Fruit fly (Drosophila melanogaster) whole organism, adult: ENCODE data around the gene CG13924.

Experiments
- CG11617 ChIP-seq: fragments of 200-800 bp; sonication (Bioruptor generic); optimal IDR thresholded peaks from 2 replicates; lab custom pipeline; 2017; ENCODE audit warnings: mild to moderate bottlenecking, missing biosample characterization, missing genetic modification reagents, missing genetic modification characterization
- CG12768 ChIP-seq: fragments of 200-800 bp; sonication (Bioruptor generic); optimal IDR thresholded peaks from 2 replicates; lab custom pipeline; 2017; ENCODE audit warnings: missing biosample characterization, missing genetic modification characterization, mild to moderate bottlenecking, moderate library complexity, missing genetic modification reagents
- CG14711 ChIP-seq: fragments of 200-800 bp; sonication (Bioruptor generic); optimal IDR thresholded peaks from 2 replicates; lab custom pipeline; 2018; ENCODE audit warnings: missing biosample characterization, mild to moderate bottlenecking, missing genetic modification characterization, moderate library complexity
- CG1620 ChIP-seq: fragments of 200-800 bp; sonication (Bioruptor generic); optimal IDR thresholded peaks from 2 replicates; lab custom pipeline; 2016; ENCODE audit warnings: missing biosample characterization, missing genetic modification characterization
- CG33017 ChIP-seq: fragments of 200-800 bp; sonication (Bioruptor generic); optimal IDR thresholded peaks from 2 replicates; lab custom pipeline; 2018; ENCODE audit warnings: missing biosample characterization, mild to moderate bottlenecking, missing genetic modification characterization, moderate library complexity
- CG5204 ChIP-seq: fragments of 200-800 bp; sonication (Bioruptor generic); optimal IDR thresholded peaks from 2 replicates; lab custom pipeline; 2016; ENCODE audit warnings: missing biosample characterization, missing genetic modification characterization
- CG7045 ChIP-seq: fragments of 200-800 bp; sonication (Bioruptor generic); optimal IDR thresholded peaks from 2 replicates; lab custom pipeline; 2017; ENCODE audit warnings: missing biosample characterization, mild to moderate bottlenecking, missing genetic modification characterization
- CG7101 ChIP-seq: fragments of 200-800 bp; sonication (Bioruptor generic); optimal IDR thresholded peaks from 2 replicates; lab custom pipeline; 2018; ENCODE audit warnings: missing biosample characterization, mild to moderate bottlenecking, missing genetic modification characterization, moderate library complexity
- Clk ChIP-seq: fragments of 200-800 bp; sonication (Bioruptor generic); optimal IDR thresholded peaks from 2 replicates; lab custom pipeline; 2017; ENCODE audit warnings: missing biosample characterization, missing genetic modification characterization
- Crg-1 ChIP-seq: fragments of 200-800 bp; sonication (Bioruptor generic); optimal IDR thresholded peaks from 2 replicates; lab custom pipeline; 2016; ENCODE audit warnings: missing biosample characterization, missing genetic modification characterization
- Hr96 ChIP-seq: fragments of 200-800 bp; sonication (Bioruptor generic); optimal IDR thresholded peaks from 2 replicates; lab custom pipeline; 2016; ENCODE audit warnings: missing biosample characterization, missing genetic modification characterization
- Mnt ChIP-seq: fragments of 200-800 bp; sonication (Bioruptor generic); optimal IDR thresholded peaks from 2 replicates; lab custom pipeline; 2016; ENCODE audit warnings: missing biosample characterization, mild to moderate bottlenecking, missing genetic modification characterization
- bab1 ChIP-seq: fragments of 200-800 bp; sonication (Bioruptor generic); optimal IDR thresholded peaks from 3 replicates; lab custom pipeline; 2019; ENCODE audit warnings: missing biosample characterization, mild to moderate bottlenecking, missing genetic modification characterization, moderate library complexity
- cic ChIP-seq: fragments of 200-800 bp; sonication (Bioruptor generic); optimal IDR thresholded peaks from 2 replicates; lab custom pipeline; 2017; ENCODE audit warnings: missing biosample characterization, mild to moderate bottlenecking, missing genetic modification characterization, moderate library complexity
- cnc ChIP-seq, 2 experiments: fragments of >200 bp; optimal IDR thresholded peaks; 2 replicates each; lab custom pipeline; 2017
- kay ChIP-seq: fragments of 200-800 bp; sonication (Bioruptor generic); peaks from one replicate; lab custom pipeline; 2016; ENCODE audit warnings: missing biosample characterization, missing genetic modification characterization, borderline replicate concordance
- ovo ChIP-seq: fragments of 200-800 bp; sonication (Bioruptor generic); optimal IDR thresholded peaks from 2 replicates; lab custom pipeline; 2016; ENCODE audit warnings: missing biosample characterization, missing genetic modification characterization
- pad ChIP-seq: fragments of 200-800 bp; sonication (Bioruptor generic); optimal IDR thresholded peaks from 3 replicates; lab custom pipeline; 2017; ENCODE audit warnings: missing biosample characterization, missing genetic modification characterization, mild to moderate bottlenecking, moderate library complexity, missing genetic modification reagents
- tj ChIP-seq: fragments of 200-800 bp; sonication (Bioruptor generic); optimal IDR thresholded peaks from 3 replicates; lab custom pipeline; 2017; ENCODE audit warnings: missing biosample characterization, mild to moderate bottlenecking, missing genetic modification characterization, moderate library complexity
- toe ChIP-seq: fragments of 200-800 bp; sonication (Bioruptor generic); optimal IDR thresholded peaks from 2 replicates; lab custom pipeline; 2016; ENCODE audit warnings: missing biosample characterization, missing genetic modification characterization

Gene CG13924

DNA sequence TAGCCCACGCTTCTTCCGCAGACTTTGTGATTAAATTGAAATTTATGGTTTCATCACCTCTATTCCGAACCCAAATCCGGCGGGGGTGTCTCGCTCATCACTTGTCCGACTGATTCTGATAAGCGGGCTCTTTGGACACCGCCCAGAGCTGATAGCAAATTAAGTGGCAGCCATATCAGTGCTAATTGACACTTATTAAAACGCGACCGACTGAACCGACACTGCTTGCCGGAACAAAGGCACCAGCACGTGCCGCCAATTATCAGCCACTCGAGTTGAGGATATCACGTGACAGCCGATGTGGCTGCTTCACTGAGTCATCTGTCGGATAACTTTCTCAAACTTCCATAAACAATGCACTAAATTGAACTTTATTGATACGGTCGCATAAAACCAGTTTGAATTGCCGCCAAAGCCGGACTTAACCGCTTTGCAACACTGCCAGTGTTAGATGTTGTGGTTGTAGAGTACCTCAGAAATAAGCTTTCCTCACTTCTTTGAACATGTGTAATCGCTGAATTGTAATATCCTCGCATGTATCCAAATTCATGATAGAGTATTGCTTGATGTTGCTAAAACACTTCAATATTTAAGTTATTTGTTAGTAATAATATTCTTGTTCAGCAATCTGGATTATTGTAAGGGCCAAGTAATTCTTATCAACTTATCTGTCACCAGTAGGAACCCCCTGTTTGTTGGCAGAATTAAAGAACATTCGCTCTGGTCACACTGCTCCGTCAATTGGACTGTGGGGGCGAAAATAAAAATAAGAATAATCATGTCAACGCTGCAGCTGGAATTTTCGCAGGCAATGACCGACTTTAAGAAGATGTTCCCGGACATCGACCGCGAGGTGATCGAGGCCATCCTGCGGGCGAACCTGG lies 13.1 kb upstream of the CG13924 start, which contains the start of gene CG12024:
Gene CG12024, plus strand, starts transcription at position 699 of the 884 bp plus-strand sequence.
- peak; percentile 78 for TF ChIP-seq toe (GFP tag; lab: Kevin White, UChicago)
- peak; percentile 79 for TF ChIP-seq CG12768
- peak; percentile 64 for TF ChIP-seq Mnt (GFP tag; lab: Kevin White, UChicago)
- TF ChIP-seq tj (GFP tag; lab: Kevin White, UChicago) = peak; percentile 52
- peak; percentile 49 for TF ChIP-seq ovo (GFP tag; lab: Kevin White, UChicago)
- TF ChIP-seq CG7101 (tag; lab: Kevin White, UChicago) = peak; percentile 73
- peak; percentile 90 for TF ChIP-seq Crg-1 (GFP tag; lab: Kevin White, UChicago)
- TF ChIP-seq bab1 (GFP tag; lab: Kevin White, UChicago) = peak; percentile 76
- TF ChIP-seq CG7045 (GFP tag; lab: Kevin White, UChicago) = peak; percentile 63
- peak; percentile 79 for TF ChIP-seq kay (GFP tag; lab: Kevin White, UChicago)
- TF ChIP-seq Hr96 (GFP tag; lab: Kevin White, UChicago) = peak; percentile 81
- TF ChIP-seq cic (GFP tag; lab: Kevin White, UChicago) = peak; percentile 37
- TF ChIP-seq CG14711 (tag; lab: Kevin White, UChicago) = peak; percentile 75
- TF ChIP-seq CG1620 (GFP tag; lab: Kevin White, UChicago) = peak; percentile 81
- peak; percentile 68 for TF ChIP-seq Clk
- peak; percentile 66 for TF ChIP-seq CG11617 (GFP tag; lab: Kevin White, UChicago)
- TF ChIP-seq cnc (optimal IDR thresholded peaks at IDR 0.05; lab: Kevin White, UChicago) = no peak
- TF ChIP-seq CG33017 (tag; lab: Kevin White, UChicago) = peak; percentile 25
- peak; percentile 67 for TF ChIP-seq pad (GFP tag; lab: Kevin White, UChicago)
- TF ChIP-seq CG5204 = peak; percentile 85

DNA sequence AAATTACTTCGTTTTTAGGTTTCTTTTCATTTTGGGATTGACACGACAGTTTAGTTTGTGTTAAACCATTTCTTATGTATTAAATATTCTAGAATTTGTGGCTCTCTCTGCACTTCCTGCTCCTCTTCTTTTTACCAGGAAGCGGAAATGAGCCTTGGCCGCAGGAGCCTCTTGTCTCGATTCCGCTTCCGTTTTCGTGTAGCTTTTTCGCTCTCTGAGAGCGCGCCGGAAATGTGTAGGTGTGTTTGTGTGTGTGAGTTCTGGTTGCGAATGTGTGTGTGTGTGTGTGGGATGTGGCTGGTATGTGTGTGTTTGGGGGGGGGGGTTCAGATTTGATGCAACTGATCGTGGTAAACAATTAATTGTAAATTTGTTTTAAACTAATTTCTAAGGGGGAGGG lies 10.3 kb upstream of the CG13924 start:
- no peak for TF ChIP-seq CG7045 (GFP tag; lab: Kevin White, UChicago)
- peak; percentile 19 for TF ChIP-seq CG11617 (GFP tag; lab: Kevin White, UChicago)

DNA sequence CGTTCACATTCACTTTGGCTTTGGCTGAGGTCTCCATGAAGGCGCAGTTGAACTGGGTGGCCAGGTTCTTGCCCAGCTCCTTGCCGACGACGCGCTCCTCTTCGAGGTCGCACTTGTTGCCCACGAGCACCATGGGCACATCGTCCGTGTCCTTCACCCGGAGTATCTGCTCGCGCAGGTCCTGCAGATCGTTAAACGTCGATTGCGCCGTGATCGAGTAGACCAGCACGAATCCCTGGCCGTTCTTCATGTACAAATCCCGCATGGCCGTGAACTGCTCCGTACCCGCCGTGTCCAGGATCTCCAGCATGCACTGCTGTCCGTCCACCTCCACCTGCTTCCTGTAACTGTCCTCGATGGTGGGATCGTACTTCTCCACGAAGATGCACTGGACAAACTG lies 9.1 kb upstream of the CG13924 start:
- TF ChIP-seq CG5204 = no peak
- TF ChIP-seq Crg-1 (GFP tag; lab: Kevin White, UChicago) = no peak
- no peak for TF ChIP-seq Mnt (GFP tag; lab: Kevin White, UChicago)
- TF ChIP-seq kay (GFP tag; lab: Kevin White, UChicago) = no peak
- TF ChIP-seq tj (GFP tag; lab: Kevin White, UChicago) = no peak
- TF ChIP-seq cic (GFP tag; lab: Kevin White, UChicago) = no peak
- TF ChIP-seq CG33017 (tag; lab: Kevin White, UChicago) = no peak
- TF ChIP-seq CG12768 = no peak

DNA sequence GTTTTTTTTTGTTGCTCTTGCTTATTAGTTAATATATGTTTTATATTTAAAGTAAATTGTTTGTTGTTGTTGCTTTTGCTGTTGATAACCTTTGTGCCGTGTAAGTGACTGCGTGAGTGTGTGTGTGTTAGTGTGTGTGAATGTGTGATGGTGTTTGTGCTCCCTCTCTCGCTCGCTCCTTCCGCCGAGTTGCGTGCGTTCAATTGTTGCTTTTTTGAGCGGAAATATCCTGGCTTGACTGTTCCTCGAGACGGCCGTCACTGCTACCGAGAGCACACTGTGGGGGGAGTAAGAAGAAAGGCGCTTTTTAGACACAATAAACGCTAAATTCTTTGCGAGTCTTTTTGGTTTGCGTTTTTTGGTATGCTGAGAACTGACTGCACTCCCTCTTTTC lies 8.4 kb upstream of the CG13924 start:
- TF ChIP-seq cic (GFP tag; lab: Kevin White, UChicago) (peak; percentile 13), ovo (GFP tag; lab: Kevin White, UChicago) (no peak), CG7101 (tag; lab: Kevin White, UChicago) (no peak), bab1 (GFP tag; lab: Kevin White, UChicago) (peak; percentile 37), CG7045 (GFP tag; lab: Kevin White, UChicago) (no peak), CG12768 (peak; percentile 22)

DNA sequence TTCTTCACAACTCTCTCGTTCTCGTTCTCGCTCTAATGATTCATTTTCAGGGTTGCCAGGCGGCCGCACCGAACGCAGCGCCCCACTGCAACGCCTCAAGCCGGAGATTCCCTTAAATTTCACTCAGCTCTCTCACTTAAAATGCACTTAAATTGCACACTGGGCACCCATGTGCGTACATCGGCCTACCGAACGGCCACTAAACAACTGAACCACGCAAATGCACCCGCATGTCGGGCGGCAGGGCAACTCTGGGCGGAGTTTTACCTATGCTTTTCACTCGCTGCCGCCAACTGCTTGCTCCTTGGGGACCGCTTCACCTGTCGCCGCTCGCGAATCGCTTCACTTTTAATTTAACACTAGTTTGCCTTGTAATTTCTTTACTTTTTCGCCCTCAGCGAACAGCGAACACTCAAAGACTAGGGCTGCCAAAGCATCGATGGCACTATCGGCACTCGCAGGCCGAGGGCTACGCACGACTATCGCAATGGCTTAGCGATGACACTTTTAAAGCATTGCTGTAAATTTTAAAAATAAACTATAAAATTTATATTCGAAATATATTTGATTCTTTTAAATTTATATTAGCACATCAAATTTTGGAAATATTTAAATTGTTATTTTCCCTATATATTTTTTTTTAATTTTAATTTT lies 7.9 kb upstream of the CG13924 start, which contains the start of gene Rap1:
Gene Rap1, minus strand, starts transcription at position 446 of the 654 bp plus-strand sequence.
- no peak for TF ChIP-seq CG5204
- no peak for TF ChIP-seq cic (GFP tag; lab: Kevin White, UChicago)
- TF ChIP-seq CG33017 (tag; lab: Kevin White, UChicago) = no peak
- peak; percentile 56 for TF ChIP-seq CG7045 (GFP tag; lab: Kevin White, UChicago)
- peak; percentile 72 for TF ChIP-seq bab1 (GFP tag; lab: Kevin White, UChicago)
- TF ChIP-seq CG12768 = no peak
- peak; percentile 79 for TF ChIP-seq kay (GFP tag; lab: Kevin White, UChicago)
- no peak for TF ChIP-seq cnc (optimal IDR thresholded peaks at IDR 0.05; lab: Kevin White, UChicago)
- peak; percentile 32 for TF ChIP-seq CG1620 (GFP tag; lab: Kevin White, UChicago)
- peak; percentile 3 for TF ChIP-seq CG7101 (tag; lab: Kevin White, UChicago)
- TF ChIP-seq Crg-1 (GFP tag; lab: Kevin White, UChicago) = no peak
- peak; percentile 95 for TF ChIP-seq CG14711 (tag; lab: Kevin White, UChicago)
- peak; percentile 41 for TF ChIP-seq Clk
- TF ChIP-seq toe (GFP tag; lab: Kevin White, UChicago) = peak; percentile 67
- peak; percentile 50 for TF ChIP-seq CG11617 (GFP tag; lab: Kevin White, UChicago)
- peak; percentile 64 for TF ChIP-seq Hr96 (GFP tag; lab: Kevin White, UChicago)
- no peak for TF ChIP-seq Mnt (GFP tag; lab: Kevin White, UChicago)
- TF ChIP-seq ovo (GFP tag; lab: Kevin White, UChicago) = peak; percentile 9
- peak; percentile 45 for TF ChIP-seq pad (GFP tag; lab: Kevin White, UChicago)
- peak; percentile 29 for TF ChIP-seq tj (GFP tag; lab: Kevin White, UChicago)
